Fruit fly (Drosophila melanogaster): ENCODE data around the gene eRF1.

eRF1 gene

dm6 chr3L:20375878-20376563 lies 27.9 kb downstream of the eRF1 start, which contains the start of the genes Ide and RhoBTB (continued):
- TF ChIP-seq CG14965 (GFP tag; optimal IDR thresholded peaks at IDR 0.05; ENCODE audit: borderline replicate concordance) (peak; percentile 22), Lim3 (GFP tag; IDR thresholded peaks at IDR 0.05) (no peak), CG2875 (GFP tag; optimal IDR thresholded peaks at IDR 0.05) (no peak), dpn (GFP tag; optimal IDR thresholded peaks at IDR 0.05) (peak; percentile 83 to 88), Dip2 (GFP tag; IDR thresholded peaks at IDR 0.05) (peak; percentile 31; the same call in 1 of the 2 replicates), NfI (GFP tag; optimal IDR thresholded peaks at IDR 0.05) (peak; percentile 82), CG2116 (GFP tag; optimal IDR thresholded peaks at IDR 0.05) (peak; percentile 79), pfk (GFP tag; optimal IDR thresholded peaks at IDR 0.05) (no peak), CG6689 (GFP tag; IDR thresholded peaks at IDR 0.05) (peak; percentile 67), jigr1 (GFP tag; IDR thresholded peaks at IDR 0.05) (peak; percentile 15; the same call in 1 of the 3 replicates), Ets65A (GFP tag) (peak; percentile 99), slbo (GFP tag; IDR thresholded peaks at IDR 0.05) (peak; percentile 94), CHES-1-like (GFP tag; optimal IDR thresholded peaks at IDR 0.05) (peak; percentile 88), MTF-1 (GFP tag; optimal IDR thresholded peaks at IDR 0.05; ENCODE audit: borderline replicate concordance) (no peak), CG17361 (GFP tag; IDR thresholded peaks at IDR 0.05) (peak; percentile 92), CG16863 (GFP tag; optimal IDR thresholded peaks at IDR 0.05) (peak; percentile 70), CG7745 (tag; optimal IDR thresholded peaks at IDR 0.05) (no peak), hb (GFP tag; IDR thresholded peaks at IDR 0.05; ENCODE audit: partially characterized antibody) (no peak), ken (GFP tag; IDR thresholded peaks at IDR 0.05) (peak; percentile 46; the same call in 1 of the 3 replicates), CG30403 (GFP tag; optimal IDR thresholded peaks at IDR 0.05) (peak; percentile 93), bcd (GFP tag; optimal IDR thresholded peaks at IDR 0.05) (peak; percentile 82), dmrt99B (tag; optimal IDR thresholded peaks at IDR 0.05) (no peak), CG13123 (GFP tag; optimal IDR thresholded peaks at IDR 0.05) (peak; percentile 52), sens-2 (GFP tag; IDR thresholded peaks at IDR 0.05) (0 out of 2 replicates have a peak, but pooled peaks have one; percentile 14), CG43689 (GFP tag; IDR thresholded peaks at IDR 0.05) (no peak), CG9817 (tag; optimal IDR thresholded peaks at IDR 0.05) (peak; percentile 95), gce (GFP tag; IDR thresholded peaks at IDR 0.05) (no peak), Camta (GFP tag; optimal IDR thresholded peaks at IDR 0.05) (peak; percentile 85), CG10959 (GFP tag; IDR thresholded peaks at IDR 0.05) (no peak), ato (GFP tag; IDR thresholded peaks at IDR 0.05; ENCODE audit: partially characterized antibody) (no peak), CG3847 (GFP tag; IDR thresholded peaks at IDR 0.05) (peak; percentile 93), Sry-δ (GFP tag; optimal IDR thresholded peaks at IDR 0.05) (peak; percentile 66), CG14441 (GFP tag; IDR thresholded peaks at IDR 0.05) (peak; percentile 75), insv (GFP tag; optimal IDR thresholded peaks at IDR 0.05) (peak; percentile 87 to 98), fd3F (GFP tag; optimal IDR thresholded peaks at IDR 0.05) (peak; percentile 78), Lhr (GFP tag; optimal IDR thresholded peaks at IDR 0.05) (peak; percentile 89), zen (tag; optimal IDR thresholded peaks at IDR 0.05) (peak; percentile 77), gsb (GFP tag; IDR thresholded peaks at IDR 0.05) (no peak), CG8478 (optimal IDR thresholded peaks at IDR 0.05) (peak; percentile 10), psq (GFP tag; optimal IDR thresholded peaks at IDR 0.05) (peak; percentile 62), cad (GFP tag; optimal IDR thresholded peaks at IDR 0.05) (no peak), grau (tag; optimal IDR thresholded peaks at IDR 0.05) (peak; percentile 85), Hmx (GFP tag; optimal IDR thresholded peaks at IDR 0.05) (no peak), jumu (GFP tag; optimal IDR thresholded peaks at IDR 0.05) (peak; percentile 91), btn (GFP tag; optimal IDR thresholded peaks at IDR 0.05) (peak; percentile 12), CG15601 (tag; optimal IDR thresholded peaks at IDR 0.05) (no peak), gem (tag; optimal IDR thresholded peaks at IDR 0.05) (no peak), CG11504 (tag; optimal IDR thresholded peaks at IDR 0.05) (no peak), sc (optimal IDR thresholded peaks at IDR 0.05) (no peak), sc (GFP tag; optimal IDR thresholded peaks at IDR 0.05) (peak; percentile 26), ham (GFP tag; IDR thresholded peaks at IDR 0.05) (peak; percentile 51; the same call in 1 of the 2 replicates)

All from whole organism, embryonic.